Worm (Caenorhabditis elegans): Measurements from ENCODE around the gene Y66A7A.9.
A peak's percentile ranks its signal among the peaks of the same experiment; 100 is the strongest.

Gene Y66A7A.9

DNA sequence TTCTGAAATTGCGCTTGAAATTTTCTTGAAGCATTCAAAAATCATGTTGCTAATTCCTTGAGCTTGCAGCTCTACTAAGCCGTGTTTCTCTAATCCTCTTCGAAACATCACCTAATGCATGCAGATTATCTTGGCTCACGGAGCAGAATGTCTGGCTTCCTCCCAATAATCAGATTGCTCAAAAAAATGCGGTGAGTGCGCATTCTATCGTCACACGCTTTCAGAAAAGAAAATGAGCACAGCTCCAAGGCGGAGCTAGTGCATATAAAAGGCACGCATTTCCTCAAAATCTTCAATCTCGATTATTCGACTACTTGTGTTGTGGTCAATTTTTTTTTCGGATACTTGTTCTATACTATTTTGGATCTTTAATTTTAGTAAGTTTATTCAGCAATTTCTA, 29.1 kb upstream of the Y66A7A.9 start:
- TF ChIP-seq bed-1 (GFP tag; IDR thresholded peaks at IDR 0.05) = no peak
- peak in 1 of 3 experiments; percentile 38 for TF ChIP-seq lin-35 (GFP tag; optimal IDR thresholded peaks at IDR 0.05)

ce11 chrIII:11636740-11637139, 24.5 kb upstream of the Y66A7A.9 start, which contains the start of gene tbx-33:
Gene tbx-33 (minus strand): TSS chrIII:11636840.
- TF ChIP-seq snpc-4 (GFP tag; optimal IDR thresholded peaks at IDR 0.05) = no peak
- TF ChIP-seq snpc-4 (tag; optimal IDR thresholded peaks at IDR 0.05) = no peak
- TF ChIP-seq Y67H2A.10 (GFP tag; conservative IDR thresholded peaks at IDR 0.05) = no peak
- no peak for TF ChIP-seq lsy-27 (tag; optimal IDR thresholded peaks at IDR 0.05; ENCODE audit: borderline replicate concordance, insufficient read depth)
- no peak for TF ChIP-seq rpc-1 (optimal IDR thresholded peaks at IDR 0.05)
- TF ChIP-seq rpc-1 (tag; optimal IDR thresholded peaks at IDR 0.05) = no peak

DNA sequence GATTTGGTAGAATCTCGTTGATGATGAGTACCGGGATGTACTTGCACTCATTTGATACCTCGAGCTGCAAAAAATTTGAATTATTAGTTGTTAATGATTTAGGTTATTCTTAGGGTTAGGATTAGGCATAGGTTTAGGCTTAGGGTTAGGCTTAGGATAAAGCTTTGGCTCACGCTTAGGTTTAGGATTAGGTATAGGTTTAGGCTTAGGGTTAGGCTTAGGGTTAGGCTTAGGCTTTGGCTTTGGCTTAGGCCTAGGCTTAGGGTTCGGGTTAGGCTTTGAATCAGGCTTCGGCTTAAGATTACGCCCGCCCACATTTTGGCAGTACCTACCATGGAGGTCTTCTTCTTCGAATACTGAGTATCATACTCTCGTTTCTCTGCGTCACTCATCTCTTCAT, 22.7 kb upstream of the Y66A7A.9 start:
- TF ChIP-seq somi-1 (GFP tag; optimal IDR thresholded peaks at IDR 0.05) (no peak), snpc-1.3 (tag; optimal IDR thresholded peaks at IDR 0.05; ENCODE audit: insufficient read depth) (no peak), mel-28 (tag; optimal IDR thresholded peaks at IDR 0.05; ENCODE audit: borderline replicate concordance) (no peak), D2030.7 (GFP tag; IDR thresholded peaks at IDR 0.05) (no peak), rcor-1 (GFP tag; IDR thresholded peaks at IDR 0.05) (no peak), F57A8.1 (GFP tag; optimal IDR thresholded peaks at IDR 0.05) (no peak), K12H6.12 (tag; optimal IDR thresholded peaks at IDR 0.05) (no peak), ztf-26 (tag; optimal IDR thresholded peaks at IDR 0.05) (no peak), let-526 (GFP tag; IDR thresholded peaks at IDR 0.05) (no peak), tbp1 (GFP tag; optimal IDR thresholded peaks at IDR 0.05) (no peak), ztf-6 (GFP tag; IDR thresholded peaks at IDR 0.05) (no peak), rec-8 (tag; optimal IDR thresholded peaks at IDR 0.05) (no peak), pbrm-1 (GFP tag; IDR thresholded peaks at IDR 0.05) (no peak), K11D2.4 (GFP tag; IDR thresholded peaks at IDR 0.05) (no peak), mxl-1 (tag; optimal IDR thresholded peaks at IDR 0.05) (no peak)

DNA sequence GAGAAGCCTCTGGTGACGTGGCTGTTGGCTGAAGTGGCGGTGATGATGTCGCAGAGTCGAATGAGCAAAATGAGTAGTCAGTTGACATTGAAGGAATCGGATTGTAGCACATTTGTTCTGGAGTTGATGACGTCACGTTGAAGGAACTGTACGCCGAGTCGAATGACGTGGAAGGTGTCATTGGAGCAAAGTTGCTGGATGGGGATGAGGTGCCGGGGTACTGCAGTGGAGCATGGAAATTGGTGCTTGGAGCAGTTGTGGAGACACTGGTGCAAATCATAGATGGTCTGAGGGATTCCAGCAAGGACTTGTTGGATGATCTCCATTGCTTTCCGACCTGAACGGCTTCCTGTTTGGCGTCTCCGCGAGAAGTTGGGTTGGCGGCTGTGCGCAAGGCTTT, 21.2 kb upstream of the Y66A7A.9 start:
- TF ChIP-seq nhr-120 (GFP tag; IDR thresholded peaks at IDR 0.05) (0 out of 2 replicates have a peak, but pooled peaks have one; percentile 20), mcd-1 (GFP tag; IDR thresholded peaks at IDR 0.05) (no peak)

DNA sequence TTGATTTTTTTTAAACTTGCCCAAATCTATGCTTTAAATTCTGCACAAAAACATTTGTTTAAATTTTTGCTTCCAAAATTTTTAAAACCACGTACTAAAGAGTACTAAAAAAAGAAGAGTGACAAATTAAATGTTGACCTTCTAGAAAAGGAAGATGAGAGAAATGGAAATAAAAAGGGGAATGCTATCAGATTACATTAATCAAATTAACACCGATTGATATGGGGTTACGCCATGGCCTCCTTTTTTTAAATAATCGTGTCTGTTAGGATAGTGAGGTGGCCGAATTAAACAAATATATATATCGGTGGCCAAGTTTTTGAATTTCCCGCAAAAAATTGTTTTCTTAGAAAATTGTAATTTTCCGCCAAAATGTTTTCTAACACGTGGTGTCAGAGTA, 20.1 kb upstream of the Y66A7A.9 start:
- TF ChIP-seq repo-1 (tag; optimal IDR thresholded peaks at IDR 0.05) (no peak), B0336.3 (GFP tag; IDR thresholded peaks at IDR 0.05) (no peak), Y79H2A.3 (GFP tag; conservative IDR thresholded peaks at IDR 0.05) (no peak), F22D6.2 (tag; optimal IDR thresholded peaks at IDR 0.05) (no peak), lir-1 (GFP tag; conservative IDR thresholded peaks at IDR 0.05) (no peak), cebp-1 (GFP tag; IDR thresholded peaks at IDR 0.05) (no peak), cebp-1 (tag; optimal IDR thresholded peaks at IDR 0.05) (no peak)

ce11 chrIII:11631111-11631510, 18.8 kb upstream of the Y66A7A.9 start:
- no peak for TF ChIP-seq hmg-1.2 (GFP tag; IDR thresholded peaks at IDR 0.05)
- no peak for TF ChIP-seq die-1 (tag; optimal IDR thresholded peaks at IDR 0.05)
- no peak for TF ChIP-seq ama-1 (optimal IDR thresholded peaks at IDR 0.05)
- TF ChIP-seq ama-1 (GFP tag; optimal IDR thresholded peaks at IDR 0.05) = no peak
- TF ChIP-seq rcor-1 (GFP tag; IDR thresholded peaks at IDR 0.05) = no peak
- no peak for TF ChIP-seq nhr-90 (tag; optimal IDR thresholded peaks at IDR 0.05)
- peak; percentile 16 for TF ChIP-seq nhr-80 (tag; optimal IDR thresholded peaks at IDR 0.05)
- no peak for TF ChIP-seq chd-7 (tag; optimal IDR thresholded peaks at IDR 0.05)
- TF ChIP-seq ekl-4 (GFP tag; IDR thresholded peaks at IDR 0.05) = no peak
- no peak for TF ChIP-seq madf-10 (tag; optimal IDR thresholded peaks at IDR 0.05)

All from whole organism, young adult.